Fruit fly (Drosophila melanogaster) whole organism, wandering third instar larva: ENCODE data around the gene CG13623.

Experiments
- Abd-B ChIP-seq: fragments of >200 bp; optimal IDR thresholded peaks from 2 replicates; lab custom pipeline; 2017; ENCODE audit warnings: missing biosample characterization, missing genetic modification characterization
- CG32264 ChIP-seq: fragments of 200-800 bp; sonication (Bioruptor generic); optimal IDR thresholded peaks from 2 replicates; lab custom pipeline; 2016; ENCODE audit warnings: missing biosample characterization, missing genetic modification characterization
- CG9705 ChIP-seq: fragments of 200-800 bp; sonication (Bioruptor generic); optimal IDR thresholded peaks from 2 replicates; lab custom pipeline; 2018; ENCODE audit warnings: missing biosample characterization, mild to moderate bottlenecking, missing genetic modification characterization
- CrebA ChIP-seq: fragments of 200-800 bp; sonication (Bioruptor generic); optimal IDR thresholded peaks from 2 replicates; lab custom pipeline; 2016; ENCODE audit warnings: missing biosample characterization, mild to moderate bottlenecking, missing genetic modification characterization, borderline replicate concordance
- Dfd ChIP-seq: fragments of >200 bp; optimal IDR thresholded peaks from 2 replicates; lab custom pipeline; 2017; ENCODE audit warnings: missing biosample characterization, missing genetic modification characterization
- Dif ChIP-seq: fragments of 200-275, 200-300 bp; sonication (Bioruptor generic); optimal IDR thresholded peaks from 2 replicates; lab custom pipeline; 2018; ENCODE audit warnings: missing biosample characterization, missing genetic modification characterization; ENCODE audit not compliant: partially characterized antibody
- GATAd ChIP-seq: sonication (Bioruptor generic); optimal IDR thresholded peaks from 2 replicates; lab custom pipeline; 2016; ENCODE audit warnings: missing biosample characterization, missing genetic modification characterization
- HLH106 ChIP-seq: fragments of 200-800 bp; optimal IDR thresholded peaks from 3 replicates; lab custom pipeline; 2019; ENCODE audit warnings: missing biosample characterization, mild to moderate bottlenecking, missing genetic modification characterization, moderate library complexity
- Hnf4 ChIP-seq: fragments of 200-800 bp; sonication (Bioruptor generic); optimal IDR thresholded peaks from 2 replicates; lab custom pipeline; 2016; ENCODE audit warnings: missing biosample characterization, mild to moderate bottlenecking, missing genetic modification characterization
- Hr78 ChIP-seq: fragments of >200 bp; optimal IDR thresholded peaks from 2 replicates; lab custom pipeline; 2017; ENCODE audit warnings: missing biosample characterization, missing genetic modification characterization
- Hr83 ChIP-seq: fragments of 200-300 bp; sonication (Bioruptor generic); optimal IDR thresholded peaks from 2 replicates; lab custom pipeline; 2016; ENCODE audit warnings: missing biosample characterization, mild to moderate bottlenecking, missing genetic modification characterization, moderate library complexity; ENCODE audit not compliant: poor library complexity, severe bottlenecking
- Jra ChIP-seq: sonication (Bioruptor generic); optimal IDR thresholded peaks from 2 replicates; lab custom pipeline; 2016; ENCODE audit warnings: missing biosample characterization, missing genetic modification characterization
- Mio ChIP-seq: sonication (Bioruptor generic); optimal IDR thresholded peaks from 2 replicates; lab custom pipeline; 2016; ENCODE audit warnings: missing biosample characterization, missing genetic modification characterization
- Myc ChIP-seq: fragments of >200 bp; optimal IDR thresholded peaks from 2 replicates; lab custom pipeline; 2017
- N ChIP-seq: fragments of >200 bp; optimal IDR thresholded peaks from 2 replicates; lab custom pipeline; 2018; ENCODE audit warnings: missing biosample characterization, missing external identifiers, missing genetic modification characterization
- OdsH ChIP-seq: fragments of 200-800 bp; sonication (Bioruptor generic); optimal IDR thresholded peaks from 2 replicates; lab custom pipeline; 2016; ENCODE audit warnings: missing biosample characterization, mild to moderate bottlenecking, missing genetic modification characterization
- Rel ChIP-seq, 2 experiments: fragments of 200-800 bp; sonication (Bioruptor generic) in 1 of 2; optimal IDR thresholded peaks; 2 replicates in 1 of 2; 3 replicates in 1 of 2; lab custom pipeline; 2016 to 2019; ENCODE audit warnings: mild to moderate bottlenecking in 2 of 2, missing biosample characterization in 2 of 2, missing genetic modification characterization in 2 of 2, moderate library complexity in 1 of 2
- Sp1 ChIP-seq: fragments of 200-800 bp; sonication (Bioruptor generic); optimal IDR thresholded peaks from 3 replicates; lab custom pipeline; 2019; ENCODE audit warnings: missing biosample characterization, mild to moderate bottlenecking, missing genetic modification characterization, moderate library complexity
- Vsx2 ChIP-seq: fragments of 200-300, 225-300 bp; sonication (Bioruptor generic); optimal IDR thresholded peaks from 2 replicates; lab custom pipeline; 2018; ENCODE audit warnings: missing biosample characterization, missing genetic modification characterization; ENCODE audit not compliant: partially characterized antibody
- br ChIP-seq: fragments of 200-800 bp; sonication (Bioruptor generic); optimal IDR thresholded peaks from 2 replicates; lab custom pipeline; 2016; ENCODE audit warnings: missing biosample characterization, missing genetic modification characterization
- brk ChIP-seq: fragments of 200-800 bp; sonication (Bioruptor generic); optimal IDR thresholded peaks from 2 replicates; lab custom pipeline; 2016; ENCODE audit warnings: missing biosample characterization, mild to moderate bottlenecking, missing genetic modification characterization
- dl ChIP-seq, 2 experiments: fragments of 175-275, 200-275 bp in 1 of 2; fragments of 200-275 bp in 1 of 2; sonication (Bioruptor generic); optimal IDR thresholded peaks; lab custom pipeline; 2018; ENCODE audit warnings: mild to moderate bottlenecking in 2 of 2, missing biosample characterization in 2 of 2, missing genetic modification characterization in 2 of 2, moderate library complexity in 2 of 2; ENCODE audit not compliant: partially characterized antibody in 2 of 2, insufficient read depth in 1 of 2
- dmrt93B ChIP-seq: fragments of 200-800 bp; sonication (Bioruptor generic); optimal IDR thresholded peaks from 2 replicates; lab custom pipeline; 2018; ENCODE audit warnings: missing biosample characterization, mild to moderate bottlenecking, missing genetic modification characterization
- dsf ChIP-seq: sonication (Bioruptor generic); optimal IDR thresholded peaks from 2 replicates; lab custom pipeline; 2016; ENCODE audit warnings: missing biosample characterization, missing genetic modification characterization, borderline replicate concordance
- ey ChIP-seq: fragments of 200-800 bp; sonication (Bioruptor generic); optimal IDR thresholded peaks from 2 replicates; lab custom pipeline; 2016; ENCODE audit warnings: missing biosample characterization, missing genetic modification characterization
- foxo ChIP-seq, 2 experiments: fragments of 200-800 bp; sonication (Bioruptor generic); optimal IDR thresholded peaks; 2 replicates in 1 of 2; 3 replicates in 1 of 2; lab custom pipeline; 2016 to 2017; ENCODE audit warnings: missing biosample characterization in 2 of 2, missing genetic modification characterization in 2 of 2
- fru ChIP-seq: fragments of 200-800 bp; sonication (Bioruptor generic); optimal IDR thresholded peaks from 3 replicates; lab custom pipeline; 2016; ENCODE audit warnings: missing biosample characterization, mild to moderate bottlenecking, missing genetic modification characterization
- h ChIP-seq: fragments of 200-800 bp; sonication (Bioruptor generic); optimal IDR thresholded peaks from 3 replicates; lab custom pipeline; 2016; ENCODE audit warnings: missing biosample characterization, mild to moderate bottlenecking, missing genetic modification characterization
- jim ChIP-seq: fragments of 175-275, 200-325 bp; sonication (Bioruptor generic); optimal IDR thresholded peaks from 2 replicates; lab custom pipeline; 2016; ENCODE audit warnings: missing biosample characterization, mild to moderate bottlenecking, missing genetic modification characterization
- lola ChIP-seq: fragments of >200 bp; optimal IDR thresholded peaks from 2 replicates; lab custom pipeline; 2017; ENCODE audit warnings: missing biosample characterization, missing genetic modification characterization
- pan ChIP-seq: fragments of >200 bp; optimal IDR thresholded peaks from 2 replicates; lab custom pipeline; 2017
- psq ChIP-seq: fragments of 200-800 bp; sonication (Bioruptor generic); optimal IDR thresholded peaks from 3 replicates; lab custom pipeline; 2017; ENCODE audit warnings: missing biosample characterization, mild to moderate bottlenecking, missing genetic modification characterization, moderate library complexity
- rgr ChIP-seq: fragments of 200-800 bp; sonication (Bioruptor generic); optimal IDR thresholded peaks from 3 replicates; lab custom pipeline; 2016; ENCODE audit warnings: missing biosample characterization, mild to moderate bottlenecking, missing genetic modification characterization
- sage ChIP-seq: fragments of 200-800 bp; sonication (Bioruptor generic); optimal IDR thresholded peaks from 2 replicates; lab custom pipeline; 2016; ENCODE audit warnings: missing biosample characterization, mild to moderate bottlenecking, missing genetic modification characterization
- sv ChIP-seq: fragments of 200-800 bp; sonication (Bioruptor generic); optimal IDR thresholded peaks from 3 replicates; lab custom pipeline; 2016; ENCODE audit warnings: missing biosample characterization, missing genetic modification characterization
- tai ChIP-seq: sonication (Bioruptor generic); optimal IDR thresholded peaks from 2 replicates; lab custom pipeline; 2016; ENCODE audit warnings: missing biosample characterization, missing genetic modification characterization
- usp ChIP-seq: fragments of >200 bp; optimal IDR thresholded peaks from 2 replicates; lab custom pipeline; 2017; ENCODE audit warnings: missing biosample characterization, missing genetic modification characterization
- woc ChIP-seq: sonication (Bioruptor generic); optimal IDR thresholded peaks from 2 replicates; lab custom pipeline; 2016; ENCODE audit warnings: missing biosample characterization, mild to moderate bottlenecking, missing genetic modification characterization

CG13623 gene

dm6 chr3R:24566756-24567426 is 36.5 kb upstream of the CG13623 start:
- TF ChIP-seq fru (peak; percentile 3), ey (GFP tag; lab: Kevin White, UChicago) (no peak), dmrt93B (GFP tag; lab: Kevin White, UChicago) (no peak), h (peak; percentile 35), N (GFP tag; lab: Kevin White, UChicago) (no peak), br (GFP tag; lab: Kevin White, UChicago) (peak; percentile 35), OdsH (GFP tag; lab: Kevin White, UChicago) (peak; percentile 19), psq (GFP tag; lab: Kevin White, UChicago) (peak; percentile 58), sv (GFP tag; lab: Kevin White, UChicago) (no peak), rgr (GFP tag; lab: Kevin White, UChicago) (peak; percentile 24)

dm6 chr3R:24565748-24566239 is 35.4 kb upstream of the CG13623 start:
- TF ChIP-seq Dfd (GFP tag; lab: Kevin White, UChicago) = no peak
- TF ChIP-seq Myc (lab: Kevin White, UChicago) = no peak
- no peak for TF ChIP-seq dsf
- TF ChIP-seq Hr78 = no peak
- TF ChIP-seq fru = peak; percentile 37
- TF ChIP-seq Rel (GFP tag; optimal IDR thresholded peaks at IDR 0.05; lab: Kevin White, UChicago) = peak; percentile 79
- peak; percentile 68 for TF ChIP-seq Rel (tag; optimal IDR thresholded peaks at IDR 0.05; lab: Kevin White, UChicago)
- peak; percentile 75 for TF ChIP-seq Vsx2
- no peak for TF ChIP-seq jim
- peak; percentile 91 for TF ChIP-seq psq (GFP tag; lab: Kevin White, UChicago)
- peak; percentile 66 for TF ChIP-seq OdsH (GFP tag; lab: Kevin White, UChicago)
- TF ChIP-seq dl (GFP tag; optimal IDR thresholded peaks at IDR 0.05; lab: Kevin White, UChicago; ENCODE audit: insufficient read depth in 1 of 2, partially characterized antibody in 2 of 2) = peak; percentile 91 to 95
- TF ChIP-seq ey (GFP tag; lab: Kevin White, UChicago) = no peak
- peak; percentile 87 for TF ChIP-seq brk (GFP tag; lab: Kevin White, UChicago)
- peak; percentile 48 for TF ChIP-seq Hnf4 (GFP tag; lab: Kevin White, UChicago)
- peak; percentile 92 for TF ChIP-seq Dif (GFP tag; lab: Kevin White, UChicago)
- peak; percentile 63 for TF ChIP-seq rgr (GFP tag; lab: Kevin White, UChicago)
- peak; percentile 61 for TF ChIP-seq Sp1
- TF ChIP-seq Abd-B = no peak
- peak; percentile 69 for TF ChIP-seq sage
- TF ChIP-seq pan (lab: Kevin White, UChicago) = no peak
- TF ChIP-seq Hr83 (GFP tag; lab: Kevin White, UChicago) = peak; percentile 40
- TF ChIP-seq GATAd (GFP tag; lab: Kevin White, UChicago) = no peak
- no peak for TF ChIP-seq CG9705 (GFP tag; lab: Kevin White, UChicago)
- peak; percentile 81 for TF ChIP-seq h
- no peak for TF ChIP-seq sv (GFP tag; lab: Kevin White, UChicago)
- no peak for TF ChIP-seq dmrt93B (GFP tag; lab: Kevin White, UChicago)
- no peak for TF ChIP-seq HLH106 (tag; lab: Kevin White, UChicago)
- TF ChIP-seq CrebA = peak; percentile 94
- no peak for TF ChIP-seq Mio (GFP tag; lab: Kevin White, UChicago)
- peak; percentile 12 for TF ChIP-seq CG32264 (GFP tag; lab: Kevin White, UChicago)
- peak; percentile 37 for TF ChIP-seq Jra
- no peak for TF ChIP-seq usp (GFP tag; lab: Kevin White, UChicago)
- no peak for TF ChIP-seq N (GFP tag; lab: Kevin White, UChicago)
- peak in 1 of 2 experiments; percentile 27 for TF ChIP-seq foxo (GFP tag; optimal IDR thresholded peaks at IDR 0.05; lab: Kevin White, UChicago)
- no peak for TF ChIP-seq woc (GFP tag; lab: Kevin White, UChicago)
- no peak for TF ChIP-seq tai (GFP tag; lab: Kevin White, UChicago)
- TF ChIP-seq br (GFP tag; lab: Kevin White, UChicago) = peak; percentile 91
- TF ChIP-seq lola (GFP tag; lab: Kevin White, UChicago) = no peak
